Worm (Caenorhabditis elegans): ENCODE data around the gene clec-65.

- TF ChIP-seq nhr-28 (tag; optimal IDR thresholded peaks at IDR 0.05): no peak
- no peak for TF ChIP-seq bed-3 (GFP tag; optimal IDR thresholded peaks at IDR 0.05)
- TF ChIP-seq elt-1 (tag; optimal IDR thresholded peaks at IDR 0.05; ENCODE audit: borderline replicate concordance, insufficient read depth): no peak
- no peak for TF ChIP-seq M03D4.4 (tag; optimal IDR thresholded peaks at IDR 0.05)
- TF ChIP-seq nhr-12 (tag; optimal IDR thresholded peaks at IDR 0.05): no peak
- TF ChIP-seq hlh-1 (tag; optimal IDR thresholded peaks at IDR 0.05): no peak
- TF ChIP-seq mep-1 (tag; optimal IDR thresholded peaks at IDR 0.05): no peak
- TF ChIP-seq unc-62 (GFP tag; optimal IDR thresholded peaks at IDR 0.05): no peak
Measured at ce11 chrII:12923225-12923624, 22.1 kb downstream of the clec-65 start.

Measured in whole organism, mixed stage, embryonic.